Fruit fly (Drosophila melanogaster): ENCODE measurements around the gene RpL26.

Gene RpL26

DNA sequence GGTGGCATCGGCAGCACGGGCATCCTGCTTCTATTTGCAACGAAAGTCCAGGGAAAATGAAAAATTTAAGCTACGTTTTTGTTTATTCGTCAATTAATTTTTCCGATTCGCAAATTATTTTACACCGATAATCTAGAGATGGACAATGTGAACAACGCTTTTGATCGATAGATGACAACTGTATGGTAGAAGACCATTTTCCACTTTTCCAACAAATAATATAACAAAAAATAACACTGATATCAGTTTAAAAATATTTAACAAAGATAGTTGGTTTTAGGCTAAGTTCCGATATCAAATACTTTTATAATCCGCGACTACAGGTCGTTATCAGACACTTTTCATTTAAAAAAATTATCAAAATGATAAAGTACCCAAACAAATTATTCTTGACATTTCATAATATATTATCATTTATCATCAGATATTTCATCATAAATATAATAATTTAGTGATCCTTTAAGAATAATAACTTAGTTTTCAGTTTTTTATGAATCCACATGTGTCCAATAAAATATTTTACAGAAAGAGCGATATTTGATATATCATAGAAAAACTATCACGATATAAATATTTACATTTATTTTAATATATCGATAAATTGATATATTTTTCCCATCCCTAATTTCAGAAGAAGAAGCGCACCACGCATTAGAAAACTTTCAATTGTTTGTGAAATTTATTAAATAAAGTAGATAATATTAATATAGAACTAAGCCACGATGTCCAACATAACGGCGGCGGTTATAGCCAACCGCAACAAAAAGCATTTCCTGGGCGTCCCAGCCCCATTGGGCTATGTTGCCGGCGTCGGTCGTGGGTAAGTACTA lies 6.3 kb downstream of the RpL26 start, which contains the start of the genes CSN1b and Prp6 (continued):
- TF ChIP-seq CG42726 (GFP tag; IDR thresholded peaks at IDR 0.05; ENCODE audit: partially characterized antibody), result 0 out of 2 replicates have a peak, but pooled peaks have one; percentile 41
- peak; percentile 74 for TF ChIP-seq BEAF-32 (GFP tag; optimal IDR thresholded peaks at IDR 0.05)
- peak; percentile 60 for TF ChIP-seq amos (GFP tag; IDR thresholded peaks at IDR 0.05; ENCODE audit: partially characterized antibody)
- TF ChIP-seq CG14860 (GFP tag; IDR thresholded peaks at IDR 0.05; ENCODE audit: partially characterized antibody), result 0 out of 3 replicates have a peak, but pooled peaks have one; percentile 48
- peak; percentile 64 for TF ChIP-seq MBD-R2 (GFP tag; IDR thresholded peaks at IDR 0.05)
- TF ChIP-seq az2 (GFP tag; optimal IDR thresholded peaks at IDR 0.05), result no peak
- peak; percentile 27 for TF ChIP-seq CG10267 (tag; optimal IDR thresholded peaks at IDR 0.05)
- no peak for TF ChIP-seq CG9437 (GFP tag; optimal IDR thresholded peaks at IDR 0.05)
- TF ChIP-seq slbo (GFP tag; IDR thresholded peaks at IDR 0.05), result peak; percentile 20; the same call in 1 of the 2 replicates
- TF ChIP-seq Hand (GFP tag; optimal IDR thresholded peaks at IDR 0.05), result no peak
- no peak for TF ChIP-seq Antp (GFP tag; optimal IDR thresholded peaks at IDR 0.05)
- peak; percentile 65 for TF ChIP-seq Dref (GFP tag; IDR thresholded peaks at IDR 0.05)
- TF ChIP-seq zfh1 (GFP tag; IDR thresholded peaks at IDR 0.05), result no peak
- peak; percentile 82 for TF ChIP-seq CG3995 (GFP tag; optimal IDR thresholded peaks at IDR 0.05)
- no peak for TF ChIP-seq ssp (GFP tag; IDR thresholded peaks at IDR 0.05)
- no peak for TF ChIP-seq CG14050 (GFP tag; IDR thresholded peaks at IDR 0.05)
- TF ChIP-seq CG11093 (GFP tag; IDR thresholded peaks at IDR 0.05), result no peak
- TF ChIP-seq CG9876 (GFP tag; optimal IDR thresholded peaks at IDR 0.05), result no peak
- no peak for TF ChIP-seq CG3281 (GFP tag; optimal IDR thresholded peaks at IDR 0.05)
- no peak for TF ChIP-seq ap (GFP tag; IDR thresholded peaks at IDR 0.05)
- no peak for TF ChIP-seq jing (GFP tag; optimal IDR thresholded peaks at IDR 0.05)
- TF ChIP-seq row (GFP tag; IDR thresholded peaks at IDR 0.05), result peak; percentile 77
- no peak for TF ChIP-seq tna (GFP tag; IDR thresholded peaks at IDR 0.05; ENCODE audit: partially characterized antibody)
- TF ChIP-seq CG4617 (GFP tag; optimal IDR thresholded peaks at IDR 0.05; ENCODE audit: borderline replicate concordance), result peak; percentile 16
- TF ChIP-seq Doc3 (GFP tag; IDR thresholded peaks at IDR 0.05; ENCODE audit: partially characterized antibody), result peak; percentile 52; the same call in 2 of the 3 replicates
- no peak for TF ChIP-seq Abd-B (GFP tag; optimal IDR thresholded peaks at IDR 0.05)
- TF ChIP-seq NC2β (GFP tag; optimal IDR thresholded peaks at IDR 0.05), result no peak
- TF ChIP-seq Hr3 (GFP tag; optimal IDR thresholded peaks at IDR 0.05), result peak; percentile 15
- TF ChIP-seq zen2 (GFP tag; IDR thresholded peaks at IDR 0.05; ENCODE audit: partially characterized antibody), result peak; percentile 67
- TF ChIP-seq CG12659 (GFP tag; optimal IDR thresholded peaks at IDR 0.05), result peak; percentile 52
- TF ChIP-seq sob (GFP tag; IDR thresholded peaks at IDR 0.05), result no peak
- TF ChIP-seq trem (tag; optimal IDR thresholded peaks at IDR 0.05), result peak; percentile 32
- peak; percentile 13 for TF ChIP-seq pzg (GFP tag; optimal IDR thresholded peaks at IDR 0.05)
- no peak for TF ChIP-seq CHES-1-like (GFP tag; optimal IDR thresholded peaks at IDR 0.05)
- no peak for TF ChIP-seq Stat92E (GFP tag; optimal IDR thresholded peaks at IDR 0.05)
- TF ChIP-seq CG11696 (GFP tag; IDR thresholded peaks at IDR 0.05), result no peak
- TF ChIP-seq sim (GFP tag; IDR thresholded peaks at IDR 0.05), result no peak
- TF ChIP-seq CG6791 (GFP tag; IDR thresholded peaks at IDR 0.05; ENCODE audit: partially characterized antibody), result peak; percentile 57
- peak; percentile 75 for TF ChIP-seq Sry-δ (GFP tag; optimal IDR thresholded peaks at IDR 0.05)
- TF ChIP-seq CG14710 (tag; optimal IDR thresholded peaks at IDR 0.05), result peak; percentile 60
- TF ChIP-seq mld (GFP tag; IDR thresholded peaks at IDR 0.05; ENCODE audit: partially characterized antibody), result no peak
- no peak for TF ChIP-seq bigmax (GFP tag; optimal IDR thresholded peaks at IDR 0.05)
- no peak for TF ChIP-seq CG12744 (GFP tag; optimal IDR thresholded peaks at IDR 0.05)
- peak; percentile 41; the same call in 1 of the 3 replicates for TF ChIP-seq CG7963 (GFP tag; IDR thresholded peaks at IDR 0.05; ENCODE audit: partially characterized antibody)
- no peak for TF ChIP-seq CG6854 (GFP tag; optimal IDR thresholded peaks at IDR 0.05)
- peak; percentile 31 for TF ChIP-seq hbn (GFP tag; IDR thresholded peaks at IDR 0.05; ENCODE audit: partially characterized antibody)
- TF ChIP-seq CG12391 (tag; optimal IDR thresholded peaks at IDR 0.05), result peak; percentile 41
